Fruit fly (Drosophila melanogaster): ENCODE data around the gene Imp.

Imp gene

DNA sequence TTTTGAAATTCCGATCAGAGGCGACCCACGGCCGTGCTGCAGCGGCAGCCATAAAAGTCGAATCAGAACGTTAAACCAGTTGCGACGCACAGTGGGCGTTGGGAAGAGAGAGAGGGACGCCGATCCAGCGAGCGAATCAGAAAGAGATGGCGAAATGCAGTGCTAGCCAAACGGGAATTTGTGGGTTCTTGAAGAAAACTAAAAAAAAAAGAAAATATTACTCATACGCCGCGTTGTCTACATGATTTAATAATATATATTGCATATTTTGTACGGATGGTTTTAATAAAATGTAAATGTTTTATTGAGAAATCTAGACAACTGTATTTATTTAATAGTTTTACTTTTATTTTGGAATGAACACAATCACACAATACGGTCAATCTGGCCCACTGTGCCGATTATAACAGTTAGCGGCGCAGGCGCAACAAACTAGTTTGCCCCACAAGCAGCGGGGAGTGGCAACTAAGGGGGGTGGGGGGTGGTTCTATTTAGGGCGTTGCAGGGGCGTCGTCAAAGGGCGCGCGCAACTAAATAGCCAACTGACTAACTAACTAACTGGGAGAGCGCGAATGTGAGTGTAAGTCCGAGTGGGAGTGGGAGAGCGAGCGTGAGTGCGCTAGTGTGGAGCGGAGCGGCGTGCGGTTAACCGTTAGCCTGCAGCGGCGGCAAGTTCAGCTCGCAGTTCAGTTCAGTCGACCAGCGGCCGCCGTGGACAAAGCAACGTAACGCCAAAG is 52.1 kb downstream of the Imp start, which contains the start of gene CG15211 (continued):
- no peak for TF ChIP-seq Doc2 (GFP tag; IDR thresholded peaks at IDR 0.05)
- peak; percentile 41 for TF ChIP-seq Mad (GFP tag; optimal IDR thresholded peaks at IDR 0.05)
- peak; percentile 58; the same call in 1 of the 2 replicates for TF ChIP-seq CG32767 (GFP tag; IDR thresholded peaks at IDR 0.05)
- peak; percentile 91 for TF ChIP-seq CG17361 (GFP tag; IDR thresholded peaks at IDR 0.05)
- TF ChIP-seq CG7556 (GFP tag; optimal IDR thresholded peaks at IDR 0.05), result peak; percentile 89
- TF ChIP-seq lmd (GFP tag; IDR thresholded peaks at IDR 0.05), result peak; percentile 76
- TF ChIP-seq pfk (GFP tag; optimal IDR thresholded peaks at IDR 0.05), result no peak
- TF ChIP-seq CG16863 (GFP tag; optimal IDR thresholded peaks at IDR 0.05), result peak; percentile 24
- peak in 1 of 3 experiments; percentile 85 for TF ChIP-seq lola (GFP tag; optimal IDR thresholded peaks at IDR 0.05)
- peak; percentile 42 for TF ChIP-seq CG17802 (tag; optimal IDR thresholded peaks at IDR 0.05)
- peak; percentile 28; the same call in 1 of the 2 replicates for TF ChIP-seq CG3847 (GFP tag; IDR thresholded peaks at IDR 0.05)
- peak; percentile 37; the same call in 1 of the 2 replicates for TF ChIP-seq esg (GFP tag; conservative IDR thresholded peaks at IDR 0.05)
- peak; percentile 36 for TF ChIP-seq CG15011 (GFP tag; optimal IDR thresholded peaks at IDR 0.05)
- TF ChIP-seq E2f2 (GFP tag; IDR thresholded peaks at IDR 0.05), result peak; percentile 48
- peak; percentile 37; the same call in 1 of the 3 replicates for TF ChIP-seq so (GFP tag; IDR thresholded peaks at IDR 0.05)
- peak; percentile 71 for TF ChIP-seq Nf-YB (GFP tag; optimal IDR thresholded peaks at IDR 0.05)
- TF ChIP-seq bcd (GFP tag; optimal IDR thresholded peaks at IDR 0.05), result peak; percentile 74
- peak; percentile 49 for TF ChIP-seq CG4328 (GFP tag; optimal IDR thresholded peaks at IDR 0.05)
- no peak for TF ChIP-seq maf-S (GFP tag; optimal IDR thresholded peaks at IDR 0.05)
- TF ChIP-seq CG17912 (GFP tag; optimal IDR thresholded peaks at IDR 0.05), result no peak
- peak; percentile 41 for TF ChIP-seq CG1603 (tag; optimal IDR thresholded peaks at IDR 0.05)
- TF ChIP-seq ap (GFP tag; IDR thresholded peaks at IDR 0.05), result peak; percentile 50; the same call in 1 of the 2 replicates
- TF ChIP-seq Lpt (GFP tag; optimal IDR thresholded peaks at IDR 0.05), result no peak
- TF ChIP-seq CG9932 (GFP tag; IDR thresholded peaks at IDR 0.05), result peak; percentile 48
- TF ChIP-seq grn (GFP tag; optimal IDR thresholded peaks at IDR 0.05), result no peak
- TF ChIP-seq Doc3 (GFP tag; IDR thresholded peaks at IDR 0.05; ENCODE audit: partially characterized antibody), result no peak
- TF ChIP-seq E2f1 (GFP tag; IDR thresholded peaks at IDR 0.05), result peak; percentile 66
- TF ChIP-seq GATAe (GFP tag; conservative IDR thresholded peaks at IDR 0.05), result no peak
- no peak for TF ChIP-seq hbn (GFP tag; IDR thresholded peaks at IDR 0.05; ENCODE audit: partially characterized antibody)
- peak; percentile 66 for TF ChIP-seq nerfin-1 (tag; optimal IDR thresholded peaks at IDR 0.05)
- TF ChIP-seq tx (GFP tag; optimal IDR thresholded peaks at IDR 0.05), result peak; percentile 15
- TF ChIP-seq mirr (GFP tag; optimal IDR thresholded peaks at IDR 0.05), result peak; percentile 19
- peak; percentile 91 for TF ChIP-seq CG4707 (GFP tag; optimal IDR thresholded peaks at IDR 0.05)
- no peak for TF ChIP-seq Ets97D (GFP tag; optimal IDR thresholded peaks at IDR 0.05)
- peak; percentile 72 for TF ChIP-seq Nf-YC (tag; optimal IDR thresholded peaks at IDR 0.05)
- no peak for TF ChIP-seq CG10543 (GFP tag; optimal IDR thresholded peaks at IDR 0.05)
- no peak for TF ChIP-seq CG8944 (GFP tag; optimal IDR thresholded peaks at IDR 0.05)
- peak; percentile 75 for TF ChIP-seq gcm (GFP tag; optimal IDR thresholded peaks at IDR 0.05)
- TF ChIP-seq caup (GFP tag; optimal IDR thresholded peaks at IDR 0.05; ENCODE audit: severe bottlenecking), result peak; percentile 49
- TF ChIP-seq CG17359 (tag; optimal IDR thresholded peaks at IDR 0.05), result peak; percentile 69
- peak; percentile 34 for TF ChIP-seq kay (GFP tag; optimal IDR thresholded peaks at IDR 0.05)
- peak; percentile 20 for TF ChIP-seq CG6654 (GFP tag; optimal IDR thresholded peaks at IDR 0.05)
- peak; percentile 52 for TF ChIP-seq CG6683 (GFP tag; optimal IDR thresholded peaks at IDR 0.05)
- TF ChIP-seq rib (GFP tag; IDR thresholded peaks at IDR 0.05), result 0 out of 2 replicates have a peak, but pooled peaks have one; percentile 28
- peak; percentile 54 for TF ChIP-seq fd3F (GFP tag; optimal IDR thresholded peaks at IDR 0.05)
- TF ChIP-seq kni (GFP tag; optimal IDR thresholded peaks at IDR 0.05), result peak; percentile 91
- TF ChIP-seq hth (optimal IDR thresholded peaks at IDR 0.05), result no peak
- TF ChIP-seq Rfx (GFP tag; IDR thresholded peaks at IDR 0.05), result peak; percentile 43
- TF ChIP-seq nom (GFP tag; optimal IDR thresholded peaks at IDR 0.05), result peak; percentile 75
